Worm (Caenorhabditis elegans) whole organism, early embryonic: ENCODE measurements around the gene srd-43.

Experiments
- B0310.2 ChIP-seq: sonication (generic microtip); optimal IDR thresholded peaks from 2 replicates; lab custom pipeline; 2016; ENCODE audit warnings: mild to moderate bottlenecking, missing genetic modification characterization, missing compliant biosample characterization
- F13C5.2 ChIP-seq: sonication (generic microtip); optimal IDR thresholded peaks from 2 replicates; lab custom pipeline; 2017; ENCODE audit warnings: mild to moderate bottlenecking, missing genetic modification characterization, inconsistent platforms, missing compliant biosample characterization
- ceh-36 ChIP-seq: sonication (generic microtip); optimal IDR thresholded peaks from 2 replicates; lab custom pipeline; 2016; ENCODE audit warnings: missing genetic modification characterization, inconsistent platforms, missing compliant biosample characterization
- ets-7 ChIP-seq: sonication (generic microtip); optimal IDR thresholded peaks from 2 replicates; lab custom pipeline; 2016; ENCODE audit warnings: missing genotype, missing genetic modification characterization, missing compliant biosample characterization
- hmbx-1 ChIP-seq: sonication (generic microtip); optimal IDR thresholded peaks from 2 replicates; lab custom pipeline; 2016; ENCODE audit warnings: mild to moderate bottlenecking, missing genetic modification characterization, missing compliant biosample characterization
- pes-1 ChIP-seq: fragments of 200-800 bp; sonication (Bioruptor generic); IDR thresholded peaks from 2 replicates; pipeline ENCODE4 v1.3.6; 2022; ENCODE audit warnings: missing genetic modification reagents, missing genetic modification characterization, missing compliant biosample characterization
- sea-1 ChIP-seq: fragments of 200-800 bp; sonication (Bioruptor generic); conservative IDR thresholded peaks from 2 replicates; pipeline ENCODE4 v1.3.6; 2022; ENCODE audit warnings: missing genetic modification characterization, missing compliant biosample characterization

ce11 chrX:13300503-13300902 is 5.1 kb downstream of the srd-43 start, which contains the start of gene srd-39:
- TF ChIP-seq ets-7 (tag; lab: Kevin White, UChicago) (no peak), hmbx-1 (no peak), F13C5.2 (tag; lab: Kevin White, UChicago) (no peak), pes-1 (GFP tag; lab: Robert Waterston, UW) (no peak), ceh-36 (no peak), B0310.2 (no peak), sea-1 (GFP tag; lab: Robert Waterston, UW) (no peak)
